Fruit fly (Drosophila melanogaster): ENCODE results near the gene CG14857.
A peak's percentile ranks its signal among the peaks of the same experiment; 100 is the strongest.

CG14857 gene

DNA sequence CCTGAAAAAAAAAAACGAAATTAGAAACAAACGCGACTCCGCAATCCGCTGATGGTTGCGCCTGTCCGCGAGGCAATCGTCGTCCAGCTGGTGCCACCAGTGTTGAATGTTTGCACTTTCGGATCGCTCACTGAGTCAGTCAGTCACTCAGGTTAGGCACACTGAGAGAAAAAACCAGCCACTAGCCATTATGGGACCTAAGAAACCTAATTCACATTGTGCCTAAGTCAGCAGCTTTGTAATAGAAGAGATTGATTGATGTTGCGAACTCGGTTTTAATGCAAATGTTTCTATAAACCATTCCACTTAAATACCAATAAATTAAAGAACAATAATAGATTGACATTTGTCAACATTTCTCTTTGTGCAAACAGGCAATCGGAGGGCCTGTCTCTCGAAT lies 40.5 kb upstream of the CG14857 start:
- TF ChIP-seq Myc (optimal IDR thresholded peaks at IDR 0.05): no peak
- TF ChIP-seq Hr78 (GFP tag; optimal IDR thresholded peaks at IDR 0.05): no peak
- no peak for TF ChIP-seq rgr (GFP tag; optimal IDR thresholded peaks at IDR 0.05)
- no peak for TF ChIP-seq dsf (GFP tag; optimal IDR thresholded peaks at IDR 0.05; ENCODE audit: borderline replicate concordance)
- TF ChIP-seq dmrt93B (GFP tag; optimal IDR thresholded peaks at IDR 0.05): no peak
- TF ChIP-seq Hnf4 (GFP tag; optimal IDR thresholded peaks at IDR 0.05): no peak
- TF ChIP-seq GATAd (GFP tag; optimal IDR thresholded peaks at IDR 0.05): no peak
- no peak for TF ChIP-seq N (GFP tag; optimal IDR thresholded peaks at IDR 0.05)

- TF ChIP-seq Hr78 (GFP tag; optimal IDR thresholded peaks at IDR 0.05): no peak
- TF ChIP-seq usp (GFP tag; optimal IDR thresholded peaks at IDR 0.05): no peak
- no peak for TF ChIP-seq woc (GFP tag; optimal IDR thresholded peaks at IDR 0.05)
- no peak for TF ChIP-seq lola (GFP tag; optimal IDR thresholded peaks at IDR 0.05)
- no peak for TF ChIP-seq Myc (optimal IDR thresholded peaks at IDR 0.05)
- no peak for TF ChIP-seq fru (GFP tag; optimal IDR thresholded peaks at IDR 0.05)
- TF ChIP-seq Hnf4 (GFP tag; optimal IDR thresholded peaks at IDR 0.05): no peak
- TF ChIP-seq CG9705 (GFP tag; optimal IDR thresholded peaks at IDR 0.05): no peak
Measured at dm6 chr3R:14763487-14763886, 38.1 kb upstream of the CG14857 start.

DNA sequence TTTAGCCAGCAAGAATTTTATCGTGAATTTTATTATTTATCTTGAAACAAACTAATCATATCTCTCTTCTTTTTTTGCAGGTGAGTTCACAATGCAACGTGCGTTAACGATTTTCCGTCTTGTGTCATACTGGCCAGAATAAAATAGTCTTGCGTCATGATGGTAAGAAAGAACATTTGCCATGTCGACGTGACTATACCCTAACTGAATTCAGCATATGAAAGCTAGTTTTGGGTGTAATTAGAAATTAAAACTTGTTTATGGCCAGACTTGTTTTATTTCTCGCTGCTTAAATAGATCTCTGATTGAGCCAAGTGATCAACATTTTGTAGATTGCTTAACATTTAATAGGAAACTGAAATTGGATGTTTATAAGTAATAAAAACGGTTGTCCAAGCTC lies 37.4 kb upstream of the CG14857 start:
- TF ChIP-seq Abd-B (GFP tag; optimal IDR thresholded peaks at IDR 0.05) (no peak), OdsH (GFP tag; optimal IDR thresholded peaks at IDR 0.05) (no peak)

dm6 chr3R:14765364-14765993 lies 36.1 kb upstream of the CG14857 start:
- TF ChIP-seq fru (GFP tag; optimal IDR thresholded peaks at IDR 0.05) (peak; percentile 87), psq (GFP tag; optimal IDR thresholded peaks at IDR 0.05) (peak; percentile 43), rgr (GFP tag; optimal IDR thresholded peaks at IDR 0.05) (peak; percentile 65), GATAd (GFP tag; optimal IDR thresholded peaks at IDR 0.05) (no peak), dmrt93B (GFP tag; optimal IDR thresholded peaks at IDR 0.05) (no peak), tai (GFP tag; optimal IDR thresholded peaks at IDR 0.05) (peak; percentile 2), Jra (GFP tag; optimal IDR thresholded peaks at IDR 0.05) (peak; percentile 35), HLH106 (tag; optimal IDR thresholded peaks at IDR 0.05) (peak; percentile 56), usp (GFP tag; optimal IDR thresholded peaks at IDR 0.05) (no peak), ey (GFP tag; optimal IDR thresholded peaks at IDR 0.05) (peak; percentile 64), OdsH (GFP tag; optimal IDR thresholded peaks at IDR 0.05) (peak; percentile 51), woc (GFP tag; optimal IDR thresholded peaks at IDR 0.05) (peak; percentile 80), h (GFP tag; optimal IDR thresholded peaks at IDR 0.05) (peak; percentile 69), foxo (GFP tag; optimal IDR thresholded peaks at IDR 0.05) (peak in 1 of 2 experiments; percentile 78), CG32264 (GFP tag; optimal IDR thresholded peaks at IDR 0.05) (peak; percentile 49), Hnf4 (GFP tag; optimal IDR thresholded peaks at IDR 0.05) (peak; percentile 28), br (GFP tag; optimal IDR thresholded peaks at IDR 0.05) (peak; percentile 41), Dfd (GFP tag; optimal IDR thresholded peaks at IDR 0.05) (no peak), brk (GFP tag; optimal IDR thresholded peaks at IDR 0.05) (no peak), Sp1 (GFP tag; optimal IDR thresholded peaks at IDR 0.05) (no peak), Rel (GFP tag; optimal IDR thresholded peaks at IDR 0.05) (peak; percentile 33), Rel (tag; optimal IDR thresholded peaks at IDR 0.05) (no peak), sv (GFP tag; optimal IDR thresholded peaks at IDR 0.05) (no peak)

DNA sequence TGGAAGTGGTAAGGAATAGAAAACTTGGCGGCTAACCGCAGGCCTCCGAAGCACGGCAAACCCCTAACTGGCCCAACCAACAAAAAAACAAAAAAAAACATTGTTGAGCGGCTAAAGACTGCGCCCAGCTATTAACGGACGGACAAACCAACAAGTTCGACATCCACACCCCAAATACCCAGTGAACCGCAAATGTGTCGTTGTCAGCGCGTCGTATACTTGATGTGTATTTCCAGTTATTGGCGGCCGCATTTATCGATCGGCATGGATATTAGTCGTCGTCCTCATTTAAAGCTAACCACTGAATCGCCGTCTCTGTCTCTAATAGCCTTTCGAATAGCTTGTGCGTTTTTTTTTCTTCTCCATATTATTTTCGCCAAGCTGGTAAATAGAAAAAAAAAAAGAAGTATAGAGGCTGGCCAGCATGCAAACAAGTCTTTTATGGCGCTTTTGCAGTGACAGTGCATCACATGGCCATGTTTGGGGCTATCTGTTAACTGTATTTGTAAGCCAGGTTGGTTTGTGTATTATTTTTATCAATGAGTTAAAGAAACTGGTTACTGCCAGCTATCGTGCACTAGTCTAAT lies 35.0 kb upstream of the CG14857 start:
- TF ChIP-seq brk (GFP tag; optimal IDR thresholded peaks at IDR 0.05) (no peak), fru (GFP tag; optimal IDR thresholded peaks at IDR 0.05) (no peak), Vsx2 (GFP tag; optimal IDR thresholded peaks at IDR 0.05; ENCODE audit: partially characterized antibody) (no peak), N (GFP tag; optimal IDR thresholded peaks at IDR 0.05) (no peak), CG9705 (GFP tag; optimal IDR thresholded peaks at IDR 0.05) (no peak), pan (optimal IDR thresholded peaks at IDR 0.05) (no peak), sv (GFP tag; optimal IDR thresholded peaks at IDR 0.05) (no peak), CG32264 (GFP tag; optimal IDR thresholded peaks at IDR 0.05) (no peak), Hnf4 (GFP tag; optimal IDR thresholded peaks at IDR 0.05) (no peak), dl (GFP tag; optimal IDR thresholded peaks at IDR 0.05; ENCODE audit: insufficient read depth in 1 of 2, partially characterized antibody in 2 of 2) (no peak)
